Worm (Caenorhabditis elegans) whole organism, midembryonic: ENCODE results near the gene F10G7.5.

Experiments
- T22C8.4 ChIP-seq: fragments of 200-800 bp; sonication (Bioruptor generic); IDR thresholded peaks from 2 replicates; pipeline ENCODE4 v1.3.6; 2022; ENCODE audit warnings: missing genetic modification characterization, missing compliant biosample characterization
- cog-1 ChIP-seq: sonication (generic microtip); optimal IDR thresholded peaks from 2 replicates; lab custom pipeline; 2016; ENCODE audit warnings: missing genetic modification characterization, missing compliant biosample characterization
- flt-1 ChIP-seq: fragments of 200-800 bp; sonication (Bioruptor generic); IDR thresholded peaks from 2 replicates; pipeline ENCODE4 v1.3.6; 2022; ENCODE audit warnings: missing genetic modification characterization, missing compliant biosample characterization
- klf-2 ChIP-seq: fragments of 200-800 bp; sonication (Bioruptor generic); conservative IDR thresholded peaks from 2 replicates; pipeline ENCODE4 v1.3.6; 2022; ENCODE audit warnings: missing genetic modification reagents, missing genetic modification characterization, missing compliant biosample characterization
- med-1 ChIP-seq: sonication (generic microtip); optimal IDR thresholded peaks from 2 replicates; lab custom pipeline; 2017; ENCODE audit warnings: missing genetic modification characterization, mild to moderate bottlenecking, missing compliant biosample characterization, antibody characterized with exemption, missing genetic modification reagents; ENCODE audit not compliant: insufficient read depth
- ref-1 ChIP-seq: fragments of 200-800 bp; sonication (Bioruptor generic); conservative IDR thresholded peaks from 2 replicates; pipeline ENCODE4 v1.3.6; 2022; ENCODE audit warnings: missing genetic modification reagents, missing genetic modification characterization, missing compliant biosample characterization
- tab-1 ChIP-seq: fragments of 200-800 bp; sonication (Bioruptor generic); IDR thresholded peaks from 2 replicates; pipeline ENCODE4 v1.3.6; 2022; ENCODE audit warnings: missing genetic modification characterization, missing compliant biosample characterization
- ztf-23 ChIP-seq: fragments of 200-800 bp; sonication (Bioruptor generic); IDR thresholded peaks from 2 replicates; pipeline ENCODE4 v1.3.6; 2022; ENCODE audit warnings: missing genetic modification reagents, missing genetic modification characterization, missing compliant biosample characterization
- ztf-29 ChIP-seq: fragments of 200-800 bp; sonication (Bioruptor generic); IDR thresholded peaks from 2 replicates; pipeline ENCODE4 v1.3.6; 2022; ENCODE audit warnings: missing genetic modification reagents, missing genetic modification characterization, missing compliant biosample characterization

ce11 chrII:4663186-4663585 lies 30.0 kb upstream of the F10G7.5 start, which contains the start of gene T05A7.12:
- TF ChIP-seq med-1 (GFP tag; lab: Kevin White, UChicago) (no peak), ztf-23 (no peak), flt-1 (GFP tag; lab: Robert Waterston, UW) (no peak), T22C8.4 (GFP tag; lab: Robert Waterston, UW) (no peak), ref-1 (GFP tag; lab: Robert Waterston, UW) (no peak), klf-2 (GFP tag; lab: Robert Waterston, UW) (no peak), cog-1 (tag; lab: Kevin White, UChicago) (no peak), tab-1 (GFP tag; lab: Robert Waterston, UW) (no peak), ztf-29 (GFP tag; lab: Robert Waterston, UW) (no peak)
